Fruit fly (Drosophila melanogaster): ENCODE measurements around the gene Task7.

Task7 gene

DNA sequence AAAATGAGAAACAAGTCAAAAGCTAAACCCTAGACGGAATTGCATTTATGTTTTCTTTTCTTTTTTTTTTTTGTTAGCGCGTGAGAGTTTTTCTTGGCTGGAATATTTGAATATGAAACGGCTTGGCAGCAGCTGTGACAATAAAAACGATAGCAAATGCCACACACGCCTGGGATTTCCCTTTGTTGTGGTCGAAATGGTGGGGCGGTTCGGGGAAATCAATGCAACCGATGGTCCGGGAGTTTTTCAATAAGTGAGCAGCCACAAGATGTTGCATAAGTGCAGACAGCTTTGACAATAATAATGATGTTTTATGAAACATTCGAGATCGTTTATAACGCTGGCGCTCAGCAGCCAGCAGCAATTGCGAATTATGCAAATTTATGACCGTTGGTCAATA is 35.3 kb downstream of the Task7 start:
- no peak for TF ChIP-seq CG8301 (tag; optimal IDR thresholded peaks at IDR 0.05)
- TF ChIP-seq Pif1A (GFP tag; optimal IDR thresholded peaks at IDR 0.05) = no peak
- TF ChIP-seq Snoo (tag; optimal IDR thresholded peaks at IDR 0.05) = no peak
- no peak for TF ChIP-seq CG14655 (GFP tag; optimal IDR thresholded peaks at IDR 0.05)
- no peak for TF ChIP-seq rn (GFP tag; IDR thresholded peaks at IDR 0.05)
- TF ChIP-seq CG32121 (GFP tag; IDR thresholded peaks at IDR 0.05) = no peak
- TF ChIP-seq CG12605 (GFP tag; IDR thresholded peaks at IDR 0.05) = no peak
- TF ChIP-seq Ets98B (GFP tag; IDR thresholded peaks at IDR 0.05) = no peak
- no peak for TF ChIP-seq CG13204 (GFP tag; optimal IDR thresholded peaks at IDR 0.05)
- TF ChIP-seq CG4496 (GFP tag; IDR thresholded peaks at IDR 0.05) = no peak
- TF ChIP-seq CG8159 (tag; optimal IDR thresholded peaks at IDR 0.05) = no peak
- no peak for TF ChIP-seq CG15710 (tag; optimal IDR thresholded peaks at IDR 0.05)
- no peak for TF ChIP-seq fd96Ca (GFP tag; IDR thresholded peaks at IDR 0.05)
- TF ChIP-seq CG34367 (tag; optimal IDR thresholded peaks at IDR 0.05) = no peak
- TF ChIP-seq gl (tag; optimal IDR thresholded peaks at IDR 0.05) = no peak
- no peak for TF ChIP-seq D1 (tag; optimal IDR thresholded peaks at IDR 0.05)
- no peak for TF ChIP-seq CG9948 (tag; optimal IDR thresholded peaks at IDR 0.05)
- TF ChIP-seq CG10348 (GFP tag; IDR thresholded peaks at IDR 0.05) = no peak
- no peak for TF ChIP-seq EcR (GFP tag; optimal IDR thresholded peaks at IDR 0.05)

dm6 chr3R:9370413-9370812 is 41.7 kb downstream of the Task7 start:
- TF ChIP-seq EcR (GFP tag; optimal IDR thresholded peaks at IDR 0.05) (no peak), CG8159 (tag; optimal IDR thresholded peaks at IDR 0.05) (no peak), Ets98B (GFP tag; IDR thresholded peaks at IDR 0.05) (peak; percentile 63; the same call in 1 of the 2 replicates), CG8301 (tag; optimal IDR thresholded peaks at IDR 0.05) (peak; percentile 33), CG32121 (GFP tag; IDR thresholded peaks at IDR 0.05) (peak; percentile 65; the same call in 1 of the 2 replicates), Pif1B (GFP tag; optimal IDR thresholded peaks at IDR 0.05) (no peak), Pif1A (GFP tag; optimal IDR thresholded peaks at IDR 0.05) (peak; percentile 24)

- TF ChIP-seq gl (tag; optimal IDR thresholded peaks at IDR 0.05) (no peak), Ets98B (GFP tag; IDR thresholded peaks at IDR 0.05) (no peak), EcR (GFP tag; optimal IDR thresholded peaks at IDR 0.05) (no peak), CG14655 (GFP tag; optimal IDR thresholded peaks at IDR 0.05) (no peak), fd96Ca (GFP tag; IDR thresholded peaks at IDR 0.05) (no peak), CG15710 (tag; optimal IDR thresholded peaks at IDR 0.05) (no peak), CG9948 (tag; optimal IDR thresholded peaks at IDR 0.05) (no peak), CG13204 (GFP tag; optimal IDR thresholded peaks at IDR 0.05) (no peak), CG32121 (GFP tag; IDR thresholded peaks at IDR 0.05) (no peak), CG34367 (tag; optimal IDR thresholded peaks at IDR 0.05) (no peak), CG4496 (GFP tag; IDR thresholded peaks at IDR 0.05) (no peak), CG17806 (tag; optimal IDR thresholded peaks at IDR 0.05) (no peak), Pif1A (GFP tag; optimal IDR thresholded peaks at IDR 0.05) (no peak), rn (GFP tag; IDR thresholded peaks at IDR 0.05) (no peak)
Observed at dm6 chr3R:9365893-9366500, 46.1 kb downstream of the Task7 start.

DNA sequence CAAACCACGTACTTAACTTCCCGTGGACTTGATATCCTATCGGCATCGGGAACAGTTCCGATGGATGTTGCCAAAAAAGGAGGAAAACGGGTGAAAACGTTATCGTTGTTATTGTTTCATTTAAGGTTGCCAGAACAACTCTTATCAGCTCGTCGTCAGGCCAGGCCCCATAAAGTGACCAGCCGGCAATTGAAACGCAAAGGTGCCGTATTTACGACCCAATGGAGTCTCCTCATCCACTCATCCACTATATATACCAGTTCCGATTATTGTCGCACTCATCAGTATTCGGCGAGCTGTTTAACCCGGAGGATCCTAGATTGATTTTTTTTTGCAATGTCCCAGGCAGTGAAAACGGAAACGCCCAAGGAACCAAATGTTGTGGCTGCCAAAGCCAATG is 47.0 kb downstream of the Task7 start, which contains the start of gene Srr:
Gene Srr, plus strand, starts transcription at position 278 of the 400 bp plus-strand sequence.
- TF ChIP-seq Ets98B (GFP tag; IDR thresholded peaks at IDR 0.05) = no peak
- no peak for TF ChIP-seq CG9948 (tag; optimal IDR thresholded peaks at IDR 0.05)
- no peak for TF ChIP-seq EcR (GFP tag; optimal IDR thresholded peaks at IDR 0.05)
- no peak for TF ChIP-seq CG8159 (tag; optimal IDR thresholded peaks at IDR 0.05)
- no peak for TF ChIP-seq CG15710 (tag; optimal IDR thresholded peaks at IDR 0.05)
- TF ChIP-seq CG34367 (tag; optimal IDR thresholded peaks at IDR 0.05) = no peak
- TF ChIP-seq fd96Ca (GFP tag; IDR thresholded peaks at IDR 0.05) = no peak
- TF ChIP-seq gl (tag; optimal IDR thresholded peaks at IDR 0.05) = no peak
- TF ChIP-seq CG13204 (GFP tag; optimal IDR thresholded peaks at IDR 0.05) = no peak

DNA sequence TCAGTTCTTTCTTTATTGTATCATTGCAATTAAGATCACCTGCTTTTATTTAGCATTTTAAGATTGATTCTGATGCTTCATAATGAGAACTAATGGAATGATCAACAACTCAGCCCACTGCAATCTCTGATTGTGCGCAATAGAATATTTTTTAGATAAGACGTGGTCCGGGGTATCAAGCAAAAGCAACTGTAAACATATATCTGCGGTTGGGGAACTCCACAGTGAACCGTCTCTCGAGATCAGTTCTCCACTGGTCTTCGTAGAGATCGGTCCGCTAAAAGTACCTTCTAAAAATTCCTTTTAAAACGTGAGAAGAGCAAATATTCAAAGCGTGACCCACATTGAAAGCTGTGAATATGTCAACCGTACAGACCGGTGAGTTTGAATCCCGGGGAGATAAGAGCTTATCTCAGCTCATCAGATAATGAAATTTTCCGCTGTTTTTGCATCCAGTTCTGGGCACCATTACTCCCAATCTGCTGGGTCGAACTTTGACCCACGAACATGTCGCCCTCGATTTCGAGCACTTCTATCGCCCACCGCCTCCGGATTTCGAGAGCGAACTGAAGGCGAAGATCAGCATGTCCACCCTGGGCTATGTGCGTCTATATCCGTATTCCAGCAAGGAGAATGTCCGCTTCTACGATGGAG is 48.9 kb downstream of the Task7 start, which contains the start of gene CG18473:
Gene CG18473, plus strand, starts transcription at position 240 of the 654 bp plus-strand sequence.
- TF ChIP-seq CG8301 (tag; optimal IDR thresholded peaks at IDR 0.05) = no peak
- no peak for TF ChIP-seq CG10348 (GFP tag; IDR thresholded peaks at IDR 0.05)
- no peak for TF ChIP-seq EcR (GFP tag; optimal IDR thresholded peaks at IDR 0.05)
- no peak for TF ChIP-seq CG34367 (tag; optimal IDR thresholded peaks at IDR 0.05)
- no peak for TF ChIP-seq Ets98B (GFP tag; IDR thresholded peaks at IDR 0.05)
- TF ChIP-seq rn (GFP tag; IDR thresholded peaks at IDR 0.05) = no peak
- TF ChIP-seq D1 (tag; optimal IDR thresholded peaks at IDR 0.05) = no peak
- TF ChIP-seq CG14655 (GFP tag; optimal IDR thresholded peaks at IDR 0.05) = no peak
